Fruit fly (Drosophila melanogaster) Kc167 (cell line): ENCODE measurements around the gene Indy.

ENCODE experiments used
- Myc ChIP-seq: fragments of >200 bp; optimal IDR thresholded peaks from 2 replicates; lab custom pipeline; 2017; ENCODE audit warnings: missing external identifiers
- Sin3A ChIP-seq: fragments of >200 bp; optimal IDR thresholded peaks from 2 replicates; lab custom pipeline; 2018; ENCODE audit warnings: missing external identifiers
- h ChIP-seq: fragments of >200 bp; optimal IDR thresholded peaks from 3 replicates; lab custom pipeline; 2018; ENCODE audit warnings: missing external identifiers
- insv ChIP-seq: fragments of >200 bp; optimal IDR thresholded peaks from 3 replicates; lab custom pipeline; 2018; ENCODE audit warnings: missing external identifiers
- psq ChIP-seq: fragments of >200 bp; optimal IDR thresholded peaks from 2 replicates; lab custom pipeline; 2017; ENCODE audit warnings: missing external identifiers
- ttk ChIP-seq: sonication (Bioruptor generic); optimal IDR thresholded peaks from 2 replicates; lab custom pipeline; 2017; ENCODE audit warnings: missing external identifiers

dm6 chr3L:18787882-18788281 is 58.2 kb downstream of the Indy start:
- TF ChIP-seq psq (lab: Kevin White, UChicago) (no peak), Sin3A (lab: Kevin White, UChicago) (no peak), Myc (lab: Kevin White, UChicago) (no peak), h (no peak), ttk (lab: Kevin White, UChicago) (no peak), insv (lab: Kevin White, UChicago) (no peak)
